Fruit fly (Drosophila melanogaster): ENCODE measurements around the gene Spn38F.

DNA sequence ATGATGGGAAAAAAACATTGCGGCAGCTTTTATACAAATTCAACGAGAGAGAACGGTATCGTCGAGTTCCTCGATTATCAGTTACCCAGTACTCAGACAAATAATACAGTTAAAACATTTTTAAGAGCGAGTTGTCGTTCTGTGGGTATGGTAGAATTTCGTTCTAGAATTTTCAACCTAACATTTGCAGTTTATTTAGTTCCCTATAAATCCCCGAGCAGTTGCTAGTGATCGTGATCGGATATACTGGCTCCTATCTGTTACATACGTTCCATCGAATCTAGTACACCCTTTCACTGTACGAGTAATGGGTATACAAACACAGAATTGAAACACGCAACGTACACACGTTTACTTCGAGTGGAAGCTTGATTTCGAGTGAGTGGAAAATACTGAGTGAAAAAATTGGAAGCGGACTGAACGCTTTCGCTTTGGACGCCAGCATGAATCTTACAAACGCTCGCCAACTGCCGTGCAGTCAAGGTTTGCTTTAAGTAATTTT lies 27.0 kb upstream of the Spn38F start, which contains the start of gene CG9338:
- TF ChIP-seq CG7101 (tag; optimal IDR thresholded peaks at IDR 0.05) (peak; percentile 81), CG1620 (GFP tag; optimal IDR thresholded peaks at IDR 0.05) (peak; percentile 66), tj (GFP tag; optimal IDR thresholded peaks at IDR 0.05) (peak; percentile 89), ovo (GFP tag; optimal IDR thresholded peaks at IDR 0.05) (no peak), Crg-1 (GFP tag; optimal IDR thresholded peaks at IDR 0.05) (peak; percentile 50), CG12768 (GFP tag; optimal IDR thresholded peaks at IDR 0.05) (peak; percentile 88), CG7045 (GFP tag; optimal IDR thresholded peaks at IDR 0.05) (peak; percentile 73), Mnt (GFP tag; optimal IDR thresholded peaks at IDR 0.05) (peak; percentile 47), kay (GFP tag; ENCODE audit: borderline replicate concordance) (peak; percentile 20), cnc (optimal IDR thresholded peaks at IDR 0.05) (no peak)
